Fruit fly (Drosophila melanogaster) whole organism, embryonic: Measurements from ENCODE around the gene Or85a.

Experiments
- Adf1 ChIP-seq: fragments of 200-800 bp; sonication (Bioruptor generic); IDR thresholded peaks from 2 replicates; pipeline ENCODE4 v1.3.6; 2022; ENCODE audit warnings: missing biosample characterization, missing genetic modification characterization
- CG11093 ChIP-seq: fragments of 200-800 bp; sonication (Bioruptor generic); IDR thresholded peaks from 3 replicates; pipeline ENCODE4 v1.3.6; 2022; ENCODE audit warnings: missing biosample characterization, missing genetic modification characterization
- CG11247 ChIP-seq: fragments of 200-800 bp; sonication (Bioruptor generic); IDR thresholded peaks from 2 replicates; pipeline ENCODE4 v1.3.6; 2022; ENCODE audit warnings: missing biosample characterization, missing genetic modification characterization
- CG11696 ChIP-seq: fragments of 200-800 bp; sonication (Bioruptor generic); IDR thresholded peaks from 2 replicates; pipeline ENCODE4 v1.3.6; 2022; ENCODE audit warnings: missing biosample characterization, missing genetic modification characterization
- CG12155 ChIP-seq: fragments of 200-800 bp; sonication (Bioruptor generic); optimal IDR thresholded peaks from 3 replicates; lab custom pipeline; 2016; ENCODE audit warnings: missing biosample characterization, missing genetic modification characterization
- CG12236 ChIP-seq: fragments of 200-800 bp; sonication (Bioruptor generic); optimal IDR thresholded peaks from 2 replicates; lab custom pipeline; 2016; ENCODE audit warnings: missing biosample characterization, missing genetic modification characterization
- CG13296 ChIP-seq: fragments of 200-800 bp; sonication (Bioruptor generic); optimal IDR thresholded peaks from 3 replicates; lab custom pipeline; 2018; ENCODE audit warnings: missing biosample characterization, mild to moderate bottlenecking, missing genetic modification characterization
- CG13894 ChIP-seq: fragments of 200-800 bp; sonication (Bioruptor generic); optimal IDR thresholded peaks from 3 replicates; lab custom pipeline; 2018; ENCODE audit warnings: missing biosample characterization, mild to moderate bottlenecking, missing genetic modification characterization, moderate library complexity
- CG17568 ChIP-seq: fragments of 200-800 bp; sonication (Bioruptor generic); optimal IDR thresholded peaks from 2 replicates; lab custom pipeline; 2018; ENCODE audit warnings: missing biosample characterization, mild to moderate bottlenecking, missing genetic modification characterization, moderate library complexity
- CG2875 ChIP-seq: fragments of 200-800 bp; sonication (Bioruptor generic); optimal IDR thresholded peaks from 2 replicates; lab custom pipeline; 2017; ENCODE audit warnings: missing biosample characterization, mild to moderate bottlenecking, missing genetic modification characterization, missing genetic modification reagents
- CG5245 ChIP-seq: fragments of 200-800 bp; sonication (Bioruptor generic); optimal IDR thresholded peaks from 3 replicates; lab custom pipeline; 2016; ENCODE audit warnings: missing biosample characterization, missing genetic modification characterization
- CG8388 ChIP-seq: fragments of 200-800 bp; sonication (Bioruptor generic); optimal IDR thresholded peaks from 2 replicates; lab custom pipeline; 2019; ENCODE audit warnings: missing biosample characterization, mild to moderate bottlenecking, missing genetic modification characterization, moderate library complexity
- CG9609 ChIP-seq: fragments of 200-800 bp; sonication (Bioruptor generic); optimal IDR thresholded peaks from 3 replicates; lab custom pipeline; 2016; ENCODE audit warnings: missing biosample characterization, missing genetic modification characterization
- CHES-1-like ChIP-seq: fragments of 200-800 bp; sonication (Bioruptor generic); optimal IDR thresholded peaks from 2 replicates; lab custom pipeline; 2016; ENCODE audit warnings: missing biosample characterization, missing genetic modification characterization
- CkIIα-i1 ChIP-seq: fragments of 200-800 bp; sonication (Bioruptor generic); IDR thresholded peaks from 2 replicates; pipeline ENCODE4 v1.3.6; 2022; ENCODE audit warnings: missing biosample characterization, missing genetic modification characterization
- Deaf1 ChIP-seq: fragments of 200-800 bp; optimal IDR thresholded peaks from 3 replicates; lab custom pipeline; 2019; ENCODE audit warnings: missing biosample characterization, mild to moderate bottlenecking, missing genetic modification characterization, moderate library complexity
- Dref ChIP-seq: fragments of 200-800 bp; sonication (Bioruptor generic); IDR thresholded peaks from 2 replicates; pipeline ENCODE4 v1.3.6; 2022; ENCODE audit warnings: missing biosample characterization, missing genetic modification characterization
- Elba2 ChIP-seq: fragments of 200-800 bp; sonication (Bioruptor generic); optimal IDR thresholded peaks from 3 replicates; lab custom pipeline; 2016; ENCODE audit warnings: missing biosample characterization, missing genetic modification characterization
- Ets97D ChIP-seq: fragments of 200-800 bp; sonication (Bioruptor generic); optimal IDR thresholded peaks from 3 replicates; lab custom pipeline; 2016; ENCODE audit warnings: missing biosample characterization, missing genetic modification characterization
- Fer3 ChIP-seq: fragments of 200-800 bp; sonication (Bioruptor generic); optimal IDR thresholded peaks from 2 replicates; lab custom pipeline; 2018; ENCODE audit warnings: missing biosample characterization, mild to moderate bottlenecking, missing genetic modification characterization, moderate library complexity
- HLHmδ ChIP-seq: fragments of 200-800 bp; sonication (Bioruptor generic); optimal IDR thresholded peaks from 2 replicates; lab custom pipeline; 2018; ENCODE audit warnings: missing biosample characterization, mild to moderate bottlenecking, missing genetic modification characterization, moderate library complexity
- Hr78 ChIP-seq, 2 experiments: fragments of 200-800 bp in 1 of 2; fragments of >200 bp in 1 of 2; sonication (Bioruptor generic) in 1 of 2; optimal IDR thresholded peaks; 2 replicates each; lab custom pipeline; 2017 to 2019; ENCODE audit warnings: missing biosample characterization in 2 of 2, missing genetic modification characterization in 2 of 2, mild to moderate bottlenecking in 1 of 2, moderate library complexity in 1 of 2
- MTF-1 ChIP-seq: fragments of 200-800 bp; sonication (Bioruptor generic); optimal IDR thresholded peaks from 2 replicates; lab custom pipeline; 2018; ENCODE audit warnings: missing biosample characterization, mild to moderate bottlenecking, missing genetic modification characterization, borderline replicate concordance
- NC2β ChIP-seq: fragments of 200-800 bp; sonication (Bioruptor generic); optimal IDR thresholded peaks from 2 replicates; lab custom pipeline; 2016; ENCODE audit warnings: missing biosample characterization, missing genetic modification characterization
- NK7.1 ChIP-seq: fragments of 200-800 bp; sonication (Bioruptor generic); optimal IDR thresholded peaks from 3 replicates; lab custom pipeline; 2016; ENCODE audit warnings: missing biosample characterization, missing genetic modification characterization
- Opbp ChIP-seq: fragments of 200-800 bp; sonication (Bioruptor generic); IDR thresholded peaks from 3 replicates; pipeline ENCODE4 v1.3.6; 2022; ENCODE audit warnings: missing biosample characterization, missing genetic modification characterization; ENCODE audit not compliant: partially characterized antibody
- Vsx1 ChIP-seq: fragments of 200-800 bp; sonication (Bioruptor generic); optimal IDR thresholded peaks from 2 replicates; lab custom pipeline; 2017; ENCODE audit warnings: missing biosample characterization, mild to moderate bottlenecking, missing genetic modification characterization, missing genetic modification reagents
- ab ChIP-seq: fragments of 200-800 bp; sonication (Bioruptor generic); optimal IDR thresholded peaks from 2 replicates; lab custom pipeline; 2016; ENCODE audit warnings: missing biosample characterization, missing genetic modification characterization
- al ChIP-seq: fragments of 200-800 bp; sonication (Bioruptor generic); IDR thresholded peaks from 2 replicates; pipeline ENCODE4 v1.3.6; 2022; ENCODE audit warnings: missing biosample characterization, missing genetic modification characterization
- crc ChIP-seq: fragments of 200-800 bp; sonication (Bioruptor generic); optimal IDR thresholded peaks from 2 replicates; lab custom pipeline; 2016; ENCODE audit warnings: missing biosample characterization, missing genetic modification characterization
- dati ChIP-seq: fragments of 200-800 bp; sonication (Bioruptor generic); IDR thresholded peaks from 2 replicates; pipeline ENCODE4 v1.3.6; 2022; ENCODE audit warnings: missing biosample characterization, missing genetic modification characterization
- eve ChIP-seq, 2 experiments: fragments of >200 bp; optimal IDR thresholded peaks; 2 replicates each; lab custom pipeline; 2017; ENCODE audit warnings: missing biosample characterization in 2 of 2, missing genetic modification characterization in 2 of 2
- gfzf ChIP-seq: fragments of 200-800 bp; sonication (Bioruptor generic); optimal IDR thresholded peaks from 2 replicates; lab custom pipeline; 2016; ENCODE audit warnings: missing biosample characterization, mild to moderate bottlenecking, missing genetic modification characterization, moderate library complexity
- gsb-n ChIP-seq: fragments of 200-800 bp; sonication (Bioruptor generic); optimal IDR thresholded peaks from 3 replicates; lab custom pipeline; 2018; ENCODE audit warnings: missing biosample characterization, mild to moderate bottlenecking, missing genetic modification characterization
- ham ChIP-seq: fragments of 200-800 bp; sonication (Bioruptor generic); IDR thresholded peaks from 2 replicates; pipeline ENCODE4 v1.3.6; 2022; ENCODE audit warnings: missing biosample characterization, missing genetic modification characterization
- inv ChIP-seq: fragments of 200-800 bp; sonication (Bioruptor generic); IDR thresholded peaks from 2 replicates; pipeline ENCODE4 v1.3.6; 2022; ENCODE audit warnings: missing biosample characterization, missing genetic modification characterization; ENCODE audit not compliant: partially characterized antibody
- lmd ChIP-seq: fragments of 200-800 bp; sonication (Bioruptor generic); IDR thresholded peaks from 2 replicates; pipeline ENCODE4 v1.3.6; 2022; ENCODE audit warnings: missing biosample characterization, missing genetic modification characterization
- mam ChIP-seq: fragments of 200-800 bp; sonication (Bioruptor generic); optimal IDR thresholded peaks from 3 replicates; lab custom pipeline; 2016; ENCODE audit warnings: missing biosample characterization, missing genetic modification characterization
- odd ChIP-seq: fragments of 200-800 bp; sonication (Bioruptor generic); optimal IDR thresholded peaks from 2 replicates; lab custom pipeline; 2017; ENCODE audit warnings: missing biosample characterization, mild to moderate bottlenecking, missing genetic modification characterization
- phol ChIP-seq: fragments of 200-800 bp; sonication (Bioruptor generic); optimal IDR thresholded peaks from 3 replicates; lab custom pipeline; 2018; ENCODE audit warnings: missing biosample characterization, mild to moderate bottlenecking, missing genetic modification characterization, moderate library complexity
- rib ChIP-seq: fragments of 200-800 bp; sonication (Bioruptor generic); IDR thresholded peaks from 2 replicates; pipeline ENCODE4 v1.3.6; 2022; ENCODE audit warnings: missing biosample characterization, missing genetic modification characterization
- run ChIP-seq: fragments of 200-800 bp; sonication (Bioruptor generic); optimal IDR thresholded peaks from 3 replicates; lab custom pipeline; 2018; ENCODE audit warnings: missing biosample characterization, mild to moderate bottlenecking, missing genetic modification characterization
- sens ChIP-seq: fragments of 200-800 bp; sonication (Bioruptor generic); peaks from one replicate; lab custom pipeline; 2016; ENCODE audit warnings: missing biosample characterization, missing genetic modification characterization
- so ChIP-seq: fragments of 200-800 bp; sonication (Bioruptor generic); IDR thresholded peaks from 3 replicates; pipeline ENCODE4 v1.3.6; 2022; ENCODE audit warnings: missing biosample characterization, missing genetic modification characterization
- sob ChIP-seq: fragments of 200-800 bp; sonication (Bioruptor generic); IDR thresholded peaks from 2 replicates; pipeline ENCODE4 v1.3.6; 2022; ENCODE audit warnings: missing biosample characterization, missing genetic modification characterization
- stwl ChIP-seq: fragments of 200-800 bp; sonication (Bioruptor generic); optimal IDR thresholded peaks from 3 replicates; lab custom pipeline; 2018; ENCODE audit warnings: missing biosample characterization, mild to moderate bottlenecking, missing genetic modification characterization, moderate library complexity
- trem ChIP-seq: fragments of 200-800 bp; optimal IDR thresholded peaks from 3 replicates; lab custom pipeline; 2019; ENCODE audit warnings: missing biosample characterization, mild to moderate bottlenecking, missing genetic modification characterization, moderate library complexity
- trh ChIP-seq: fragments of 200-800 bp; sonication (Bioruptor generic); optimal IDR thresholded peaks from 2 replicates; lab custom pipeline; 2016; ENCODE audit warnings: missing biosample characterization, missing genetic modification characterization
- twi ChIP-seq: fragments of 200-800 bp; optimal IDR thresholded peaks from 2 replicates; lab custom pipeline; 2019; ENCODE audit warnings: missing biosample characterization, mild to moderate bottlenecking, missing genetic modification characterization, moderate library complexity

Or85a gene

dm6 chr3R:8333768-8334470 is 12.4 kb downstream of the Or85a start, which contains the start of gene Poxm (continued):
- TF ChIP-seq ham (GFP tag; lab: Robert Waterston, UW) (0 out of 2 replicates have a peak, but pooled peaks have one; percentile 30), Adf1 (GFP tag; lab: Robert Waterston, UW) (peak; percentile 85), CG13894 (tag; lab: Kevin White, UChicago) (no peak), sens (peak; percentile 96), mam (peak; percentile 60), ab (GFP tag; lab: Kevin White, UChicago) (no peak), run (peak; percentile 77), rib (no peak), stwl (tag; lab: Kevin White, UChicago) (no peak), gsb-n (peak; percentile 88), CG12155 (peak; percentile 78), crc (GFP tag; lab: Kevin White, UChicago) (no peak), phol (tag; lab: Kevin White, UChicago) (peak; percentile 97), CG8388 (peak; percentile 88), Opbp (GFP tag; lab: Robert Waterston, UW) (no peak), CG17568 (GFP tag; lab: Kevin White, UChicago) (peak; percentile 56), twi (tag; lab: Kevin White, UChicago) (peak; percentile 90), Ets97D (GFP tag; lab: Kevin White, UChicago) (peak; percentile 33), CHES-1-like (no peak), CG12236 (GFP tag; lab: Kevin White, UChicago) (no peak), sob (peak; percentile 85), trh (GFP tag; lab: Kevin White, UChicago) (peak; percentile 80), CG11093 (peak; percentile 92), Hr78 (GFP tag; optimal IDR thresholded peaks at IDR 0.05; lab: Kevin White, UChicago) (peak in 1 of 2 experiments; percentile 83), CG13296 (peak; percentile 80), al (GFP tag; lab: Robert Waterston, UW) (peak; percentile 84), CkIIα-i1 (GFP tag; lab: Robert Waterston, UW) (no peak; the same call in 1 of the 2 replicates), HLHmδ (no peak), Deaf1 (peak; percentile 56), Fer3 (tag; lab: Kevin White, UChicago) (peak; percentile 80), NK7.1 (no peak), CG9609 (GFP tag; lab: Kevin White, UChicago) (peak; percentile 7), odd (peak; percentile 81), so (GFP tag; lab: Robert Waterston, UW) (peak; percentile 64; the same call in 1 of the 3 replicates), Elba2 (GFP tag; lab: Kevin White, UChicago) (no peak), CG11696 (GFP tag; lab: Robert Waterston, UW) (peak; percentile 66), gfzf (GFP tag; lab: Kevin White, UChicago) (no peak), trem (peak; percentile 87), CG2875 (GFP tag; lab: Kevin White, UChicago) (peak; percentile 85), inv (GFP tag; lab: Robert Waterston, UW) (peak; percentile 41; the same call in 1 of the 2 replicates), CG5245 (GFP tag; lab: Kevin White, UChicago) (peak; percentile 87), Dref (GFP tag; lab: Robert Waterston, UW) (no peak), Vsx1 (GFP tag; lab: Kevin White, UChicago) (peak; percentile 69), eve (GFP tag; optimal IDR thresholded peaks at IDR 0.05; lab: Kevin White, UChicago) (no peak), CG11247 (peak; percentile 63), lmd (GFP tag; lab: Robert Waterston, UW) (peak; percentile 94), NC2β (GFP tag; lab: Kevin White, UChicago) (peak; percentile 29), MTF-1 (no peak), dati (GFP tag; lab: Robert Waterston, UW) (0 out of 2 replicates have a peak, but pooled peaks have one; percentile 28)
